Worm (Caenorhabditis elegans) whole organism, L4/young adult: Measurements from ENCODE around the gene C29F9.8.
"Not testable (repeated sequence)": the region's sequence is repeated elsewhere in the genome, so short reads cannot be mapped to it uniquely, and the experiment has no call there.

ENCODE experiments used
- W03F9.2 ChIP-seq: fragments of 150-350 bp; optimal IDR thresholded peaks from 2 replicates; lab custom pipeline; 2014; ENCODE audit warnings: missing biosample characterization, missing genetic modification characterization
- dao-5 ChIP-seq: sonication (generic microtip); optimal IDR thresholded peaks from 2 replicates; lab custom pipeline; 2016; ENCODE audit warnings: missing genotype, missing genetic modification characterization, moderate library complexity, missing compliant biosample characterization
- him-1 ChIP-seq: sonication (generic microtip); optimal IDR thresholded peaks from 2 replicates; lab custom pipeline; 2016; ENCODE audit warnings: missing genotype, missing genetic modification reagents, missing genetic modification characterization, missing compliant biosample characterization

C29F9.8 gene

DNA sequence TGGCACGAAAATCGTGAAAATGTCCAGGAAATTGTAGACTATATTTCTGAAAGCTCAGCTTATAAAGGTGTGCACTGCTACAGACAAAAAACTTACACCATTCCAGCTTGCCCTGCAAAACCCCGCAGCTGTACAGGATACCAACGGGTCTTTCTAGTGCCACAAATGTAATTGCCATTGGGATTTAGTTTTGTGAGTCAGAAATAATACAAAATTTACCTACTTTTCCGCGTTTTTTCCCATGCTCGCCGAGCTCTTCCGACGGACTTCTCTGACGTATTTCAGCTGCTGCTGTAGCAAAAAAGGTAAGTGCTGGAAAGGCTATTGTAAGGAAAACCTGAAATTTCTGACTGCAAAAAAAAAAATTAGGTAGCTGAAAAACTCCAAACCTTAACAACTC, at the start of gene C29F9.8:
C29F9.8 (minus strand) TSS at position 101 of the 400 bp plus-strand sequence.
- not testable (repeated sequence) for TF ChIP-seq dao-5 (tag; lab: Kevin White, UChicago); him-1 (tag; lab: Kevin White, UChicago); W03F9.2

DNA sequence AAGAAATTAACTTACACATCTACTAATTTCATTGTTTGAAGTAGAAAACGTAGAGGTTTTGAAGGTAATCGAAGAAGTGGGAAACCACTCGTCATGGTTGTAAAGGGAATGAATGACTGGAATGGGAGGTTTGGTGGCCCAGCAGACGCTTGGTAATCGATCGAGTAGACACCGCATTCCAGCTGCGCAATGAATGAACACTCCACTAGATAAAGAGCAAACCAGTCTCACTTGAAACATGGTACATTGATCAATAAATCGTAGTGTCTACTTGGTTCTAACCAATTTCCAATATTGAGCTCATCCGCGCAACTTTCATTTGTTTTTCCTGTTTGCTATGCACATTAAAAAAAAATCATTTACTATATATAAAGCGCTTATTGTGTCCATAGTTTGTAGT, 49.5 kb upstream of the C29F9.8 start, which contains the start of gene fbxb-84:
fbxb-84 (minus strand) TSS at position 101 of the 400 bp plus-strand sequence.
- TF ChIP-seq dao-5 (tag; lab: Kevin White, UChicago) (no peak), him-1 (tag; lab: Kevin White, UChicago) (no peak), W03F9.2 (no peak)

DNA sequence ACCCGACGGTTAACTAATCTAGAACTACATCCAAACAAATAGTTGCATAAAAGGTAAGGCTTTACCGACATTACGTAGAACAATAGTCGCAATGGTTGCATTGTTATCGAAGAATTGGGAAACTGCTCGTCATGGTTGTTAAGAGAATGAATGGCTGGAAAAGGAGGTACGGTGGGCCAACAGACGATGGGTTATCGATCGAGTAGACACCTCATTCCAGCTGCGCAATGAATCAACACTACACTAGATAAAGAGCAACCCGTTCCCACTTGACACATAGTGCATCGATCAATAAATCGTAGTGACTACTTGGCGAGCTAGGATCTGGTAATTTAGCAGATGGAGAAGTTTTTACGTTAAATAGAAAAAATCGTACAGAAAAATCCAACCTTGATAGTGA, 48.2 kb upstream of the C29F9.8 start, which contains the start of the genes T17A3.12 and fbxb-83:
T17A3.12 (minus strand) TSS at position 101 of the 400 bp plus-strand sequence.
fbxb-83 (minus strand) TSS at position 134 of the 400 bp plus-strand sequence.
- TF ChIP-seq dao-5 (tag; lab: Kevin White, UChicago) (no peak), him-1 (tag; lab: Kevin White, UChicago) (no peak)

DNA sequence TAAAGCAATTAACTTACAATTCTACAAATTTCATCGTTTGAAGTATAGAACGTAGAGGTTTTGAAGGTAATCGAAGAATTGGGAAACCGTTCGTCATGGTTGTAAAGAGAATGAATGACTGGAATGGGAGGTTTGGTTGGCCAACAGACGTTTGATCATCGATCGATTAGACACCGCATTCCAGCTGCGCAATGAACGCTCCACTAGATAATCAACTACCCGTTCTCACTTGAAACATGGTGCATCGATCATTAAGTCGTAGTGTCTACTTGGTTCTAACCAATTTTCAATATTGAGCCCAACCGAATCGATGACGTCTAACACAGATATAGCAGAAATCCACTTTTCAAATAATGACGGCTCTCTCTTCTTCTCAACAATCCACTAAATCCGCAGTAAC, 46.2 kb upstream of the C29F9.8 start, which contains the start of gene fbxb-82:
fbxb-82 (minus strand) TSS at position 101 of the 400 bp plus-strand sequence.
- TF ChIP-seq W03F9.2 = no peak
- no peak for TF ChIP-seq him-1 (tag; lab: Kevin White, UChicago)
- no peak for TF ChIP-seq dao-5 (tag; lab: Kevin White, UChicago)

DNA sequence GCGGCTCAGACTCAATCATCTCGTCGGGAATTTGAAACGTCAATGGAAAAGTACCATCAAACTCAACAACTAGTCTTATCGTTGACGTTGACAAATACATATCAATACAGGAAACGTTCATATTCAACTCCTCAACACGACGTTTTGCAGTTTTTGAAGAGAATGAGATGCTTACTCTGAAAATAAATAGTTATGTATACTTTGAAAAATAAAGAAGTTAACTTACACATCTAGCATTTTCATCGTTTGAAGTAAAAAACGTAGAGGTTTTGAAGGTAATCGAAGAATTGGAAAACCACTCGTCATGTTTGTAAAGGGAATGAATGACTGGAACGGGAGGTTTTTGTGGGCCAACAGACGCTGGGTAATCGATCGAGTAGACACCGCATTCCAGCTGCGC, 44.0 kb upstream of the C29F9.8 start, which contains the start of gene fbxb-81:
fbxb-81 (minus strand) TSS at position 314 of the 400 bp plus-strand sequence.
- no peak for TF ChIP-seq him-1 (tag; lab: Kevin White, UChicago)
- no peak for TF ChIP-seq dao-5 (tag; lab: Kevin White, UChicago)
- TF ChIP-seq W03F9.2 = no peak

DNA sequence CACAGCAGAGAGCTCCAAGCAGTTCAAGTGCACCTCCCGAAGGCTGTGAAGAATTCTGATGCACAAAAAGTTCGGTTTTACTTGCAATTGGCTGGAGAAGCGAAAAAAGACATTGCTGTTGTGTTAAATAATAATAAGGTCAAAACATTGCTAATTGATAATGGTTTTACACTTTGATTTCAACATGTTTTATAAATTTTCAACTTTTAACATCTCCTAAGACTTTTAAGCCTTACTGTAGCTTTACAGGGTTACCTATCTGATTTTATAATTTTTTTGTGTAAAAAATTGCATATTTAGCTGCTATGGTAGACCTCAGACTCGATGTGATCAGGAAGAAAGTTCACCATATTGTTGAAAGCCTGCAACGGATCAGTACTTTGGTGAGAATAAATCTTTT, 37.3 kb upstream of the C29F9.8 start, which contains the start of gene pals-25:
pals-25 (plus strand) TSS at position 301 of the 400 bp plus-strand sequence.
- TF ChIP-seq him-1 (tag; lab: Kevin White, UChicago) = no peak
- no peak for TF ChIP-seq dao-5 (tag; lab: Kevin White, UChicago)
- no peak for TF ChIP-seq W03F9.2

DNA sequence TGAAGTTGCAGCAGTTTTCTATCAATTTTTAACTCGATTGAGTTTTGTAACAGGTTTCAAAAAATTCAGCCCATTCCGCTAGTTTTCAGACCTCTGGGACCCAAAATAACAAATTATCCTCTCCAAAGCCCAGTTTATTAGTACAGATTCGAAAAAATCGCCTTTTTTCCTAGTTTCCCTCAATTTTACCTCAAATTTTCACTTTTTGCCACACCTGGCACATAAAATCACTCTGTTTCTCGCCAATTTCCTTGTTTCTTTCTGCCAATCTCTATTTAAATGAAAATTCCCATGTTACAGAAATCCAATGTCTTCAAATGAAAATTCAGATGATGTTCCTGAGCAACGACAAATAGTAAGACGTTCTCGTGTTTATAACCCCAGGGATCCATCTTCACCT, 35.2 kb upstream of the C29F9.8 start, which contains the start of gene pals-22:
pals-22 (plus strand) TSS at position 301 of the 400 bp plus-strand sequence.
- TF ChIP-seq him-1 (tag; lab: Kevin White, UChicago) (no peak), W03F9.2 (no peak), dao-5 (tag; lab: Kevin White, UChicago) (no peak)

DNA sequence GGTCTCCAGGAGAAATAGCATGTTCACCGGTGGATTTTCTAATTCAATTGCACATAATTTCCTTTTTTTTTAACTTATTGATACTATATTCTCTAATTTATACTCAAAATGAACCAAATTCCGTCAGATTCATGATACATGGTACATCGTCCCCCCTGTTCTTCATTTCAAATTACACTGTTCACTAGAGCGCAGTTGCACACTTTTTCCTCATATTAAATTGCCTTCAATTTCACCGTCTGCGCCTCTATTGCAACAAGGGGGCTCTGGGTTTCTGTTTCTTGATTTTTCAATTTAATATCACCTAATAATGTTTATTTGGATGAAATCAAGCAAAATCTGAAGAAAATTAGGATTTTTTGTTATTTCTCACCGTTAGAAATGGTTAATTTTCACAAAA, 34.7 kb upstream of the C29F9.8 start:
- no peak for TF ChIP-seq W03F9.2
- no peak for TF ChIP-seq dao-5 (tag; lab: Kevin White, UChicago)
- TF ChIP-seq him-1 (tag; lab: Kevin White, UChicago) = no peak

DNA sequence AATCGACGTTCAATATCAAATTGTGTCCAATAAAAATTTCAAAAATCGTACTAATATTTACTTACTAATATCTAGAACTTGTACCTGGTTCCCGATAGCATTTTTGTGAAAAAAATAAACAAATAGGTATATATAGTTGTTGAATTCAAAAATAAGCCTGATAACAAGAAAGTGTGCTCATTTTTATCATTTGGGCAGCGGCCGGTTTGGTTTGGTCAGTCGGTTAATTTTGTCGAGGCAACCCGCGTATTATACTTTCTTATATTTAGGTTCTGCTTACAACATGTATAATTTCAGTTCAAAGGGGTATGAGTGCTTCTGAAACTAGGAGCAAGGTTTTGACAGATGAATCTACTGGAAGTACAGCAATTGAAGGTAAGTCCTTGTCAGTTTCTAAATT, 33.7 kb upstream of the C29F9.8 start, which contains the start of the genes nhr-280 and C29F9.2:
nhr-280 (minus strand) TSS at position 101 of the 400 bp plus-strand sequence.
C29F9.2 (plus strand) TSS at position 298 of the 400 bp plus-strand sequence.
- no peak for TF ChIP-seq W03F9.2
- TF ChIP-seq him-1 (tag; lab: Kevin White, UChicago) = no peak
- TF ChIP-seq dao-5 (tag; lab: Kevin White, UChicago) = no peak

DNA sequence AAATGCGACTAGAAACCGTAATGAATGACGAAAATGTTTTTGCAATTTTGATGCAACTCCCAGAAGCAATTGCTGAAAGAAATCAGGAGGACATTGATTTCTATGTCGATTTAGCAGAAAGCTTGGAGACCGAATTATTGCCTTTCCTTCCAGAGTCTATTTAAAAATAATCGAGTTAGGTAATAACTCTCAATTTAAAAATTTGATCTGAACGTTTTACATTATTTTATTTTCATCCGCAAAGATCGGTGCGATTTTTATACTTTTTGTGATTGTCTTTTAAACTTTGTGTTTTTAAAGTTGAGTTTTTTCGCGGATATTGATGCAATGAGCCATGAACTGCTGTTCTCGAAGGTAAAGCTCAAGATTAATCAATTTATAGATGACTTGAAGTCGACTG, 27.6 kb upstream of the C29F9.8 start, which contains the start of gene pals-23:
pals-23 (plus strand) TSS at position 301 of the 400 bp plus-strand sequence.
- TF ChIP-seq W03F9.2 = no peak
- TF ChIP-seq dao-5 (tag; lab: Kevin White, UChicago) = no peak
- no peak for TF ChIP-seq him-1 (tag; lab: Kevin White, UChicago)

DNA sequence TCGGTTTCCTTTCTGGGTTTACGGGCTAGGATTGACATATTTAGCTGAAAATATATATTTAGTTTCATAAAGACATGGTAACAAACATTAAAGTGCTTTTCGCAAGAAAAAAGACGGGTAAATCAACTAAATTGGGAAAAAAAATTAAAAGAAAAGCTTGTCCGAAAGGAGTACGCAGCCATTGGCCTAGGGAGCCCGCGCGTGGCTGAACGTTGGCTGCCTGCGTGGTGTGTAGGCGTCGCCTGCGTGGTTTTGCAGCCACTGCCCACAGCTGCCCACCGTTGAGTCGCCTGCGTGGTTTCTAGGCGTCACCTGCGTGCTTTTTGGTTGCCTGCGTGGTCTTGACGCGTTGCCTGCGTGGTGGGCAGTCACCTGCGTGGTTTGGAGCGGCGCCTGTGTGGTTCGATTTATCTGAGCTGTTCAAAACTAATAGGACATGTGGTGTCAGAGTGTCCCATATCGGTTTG, 25.1 kb upstream of the C29F9.8 start, which contains the start of gene C29F9.12:
C29F9.12 (minus strand) TSS at position 51 of the 467 bp plus-strand sequence.
- not testable (repeated sequence) for TF ChIP-seq W03F9.2; him-1 (tag; lab: Kevin White, UChicago); dao-5 (tag; lab: Kevin White, UChicago)

DNA sequence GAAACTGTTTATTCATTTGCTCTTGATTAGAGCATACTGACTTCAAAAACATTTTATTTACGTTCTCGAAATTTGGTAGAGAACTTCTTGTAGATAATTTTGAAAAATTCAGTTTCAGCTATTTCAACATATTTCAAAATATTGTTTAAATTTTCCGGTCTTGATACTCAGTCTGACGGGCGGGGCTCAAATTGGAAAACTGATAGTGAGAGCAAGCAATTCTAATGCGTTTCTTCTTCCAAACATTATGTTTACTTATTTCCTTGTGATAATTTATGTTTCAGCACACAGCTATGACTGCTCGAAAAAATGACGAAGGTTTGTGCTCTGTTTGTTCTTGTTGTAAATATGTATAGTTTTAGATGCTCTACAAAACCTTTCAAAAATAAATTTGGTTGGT, 23.3 kb upstream of the C29F9.8 start, which contains the start of gene pals-24:
pals-24 (plus strand) TSS at position 237 of the 400 bp plus-strand sequence.
- TF ChIP-seq him-1 (tag; lab: Kevin White, UChicago) (no peak), W03F9.2 (no peak), dao-5 (tag; lab: Kevin White, UChicago) (no peak)

DNA sequence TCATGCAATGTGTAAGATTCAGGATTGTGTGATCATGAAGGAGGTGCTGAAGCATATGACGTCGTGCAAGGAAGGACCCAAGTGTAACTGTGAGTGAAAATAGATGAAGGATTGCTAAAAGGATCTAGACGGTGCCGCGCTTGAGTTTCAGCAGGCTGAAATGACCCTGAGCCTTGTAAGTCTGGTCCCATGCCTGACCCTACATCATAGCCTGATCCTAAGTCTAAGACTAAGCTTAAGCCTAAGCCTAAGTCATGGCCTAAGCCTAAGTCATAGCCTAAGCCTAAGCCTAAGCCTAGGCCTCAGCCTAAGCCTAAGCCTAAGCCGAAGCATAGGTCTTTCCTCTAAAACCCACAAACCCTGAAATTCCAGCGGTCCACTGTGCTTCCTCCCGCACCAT, 20.9 kb upstream of the C29F9.8 start:
- TF ChIP-seq him-1 (tag; lab: Kevin White, UChicago) = no peak
- no peak for TF ChIP-seq dao-5 (tag; lab: Kevin White, UChicago)
- no peak for TF ChIP-seq W03F9.2

DNA sequence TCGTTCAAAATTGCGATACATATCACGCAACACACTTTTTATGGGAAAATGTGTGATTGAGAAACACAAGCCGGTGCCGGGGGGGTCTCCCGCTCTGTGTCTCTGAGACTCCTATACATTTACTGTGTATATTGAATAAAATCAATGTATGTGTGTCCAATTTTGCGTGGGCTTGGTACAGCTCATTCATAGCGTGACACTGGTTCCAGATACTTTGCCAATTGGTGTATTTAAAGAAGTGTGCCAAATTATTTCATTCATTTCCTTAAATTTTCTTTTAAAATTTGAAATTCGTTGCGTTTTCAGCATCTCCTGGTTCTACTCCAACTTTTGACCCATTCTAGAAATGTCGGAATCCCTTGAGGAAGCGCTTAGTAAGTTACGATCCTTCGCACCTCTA, 20.3 kb upstream of the C29F9.8 start, which contains the start of gene C29F9.5:
C29F9.5 (plus strand) TSS at position 301 of the 400 bp plus-strand sequence.
- TF ChIP-seq him-1 (tag; lab: Kevin White, UChicago) (no peak), dao-5 (tag; lab: Kevin White, UChicago) (no peak)
